Worm (Caenorhabditis elegans): ENCODE data around the gene btb-5.

btb-5 gene

ce11 chrIII:17558-17957 is 43.4 kb downstream of the btb-5 start:
- no peak for TF ChIP-seq ceh-82 (tag; optimal IDR thresholded peaks at IDR 0.05)
- no peak for TF ChIP-seq nhr-12 (tag; optimal IDR thresholded peaks at IDR 0.05)
- TF ChIP-seq nhr-6 (tag; optimal IDR thresholded peaks at IDR 0.05), result no peak
- no peak for TF ChIP-seq unc-62 (GFP tag; optimal IDR thresholded peaks at IDR 0.05)
- TF ChIP-seq nhr-129 (tag; optimal IDR thresholded peaks at IDR 0.05), result no peak
- no peak for TF ChIP-seq elt-1 (tag; optimal IDR thresholded peaks at IDR 0.05)
- TF ChIP-seq lin-39 (tag; optimal IDR thresholded peaks at IDR 0.05), result no peak
- no peak for TF ChIP-seq nhr-21 (tag; optimal IDR thresholded peaks at IDR 0.05)
- no peak for TF ChIP-seq sem-4 (tag; optimal IDR thresholded peaks at IDR 0.05)

ce11 chrIII:16797-17196 is 44.1 kb downstream of the btb-5 start:
- TF ChIP-seq nhr-237 (tag; optimal IDR thresholded peaks at IDR 0.05), result no peak
- no peak for TF ChIP-seq F13H6.1 (tag; optimal IDR thresholded peaks at IDR 0.05)
- TF ChIP-seq Y55F3AM.14 (GFP tag; optimal IDR thresholded peaks at IDR 0.05), result no peak

ce11 chrIII:15224-15822 is 45.6 kb downstream of the btb-5 start, which contains the start of gene H10E21.1:
H10E21.1 (plus strand) TSS chrIII:15772.
- peak; percentile 31 for TF ChIP-seq sma-3 (GFP tag; optimal IDR thresholded peaks at IDR 0.05)
- TF ChIP-seq sma-9 (GFP tag; optimal IDR thresholded peaks at IDR 0.05), result peak; percentile 17
- TF ChIP-seq sma-9 (tag; optimal IDR thresholded peaks at IDR 0.05), result no peak
- no peak for TF ChIP-seq elt-1 (tag; optimal IDR thresholded peaks at IDR 0.05)
- no peak for TF ChIP-seq snpc-4 (tag; optimal IDR thresholded peaks at IDR 0.05)
- no peak for TF ChIP-seq ztf-11 (tag; optimal IDR thresholded peaks at IDR 0.05)
- no peak for TF ChIP-seq nhr-6 (tag; optimal IDR thresholded peaks at IDR 0.05)
- peak; percentile 50 for TF ChIP-seq gmeb-1 (tag; optimal IDR thresholded peaks at IDR 0.05)
- TF ChIP-seq nhr-25 (tag; optimal IDR thresholded peaks at IDR 0.05), result peak; percentile 59
- peak; percentile 60 for TF ChIP-seq crh-2 (tag; optimal IDR thresholded peaks at IDR 0.05)
- no peak for TF ChIP-seq nhr-129 (tag; optimal IDR thresholded peaks at IDR 0.05)
- TF ChIP-seq fos-1 (tag; optimal IDR thresholded peaks at IDR 0.05), result peak; percentile 95

ce11 chrIII:14671-15070 is 46.3 kb downstream of the btb-5 start, which contains the start of gene nhr-80:
nhr-80 (minus strand) TSS chrIII:14869.
- no peak for TF ChIP-seq nhr-23 (tag; optimal IDR thresholded peaks at IDR 0.05)
- no peak for TF ChIP-seq nhr-129 (tag; optimal IDR thresholded peaks at IDR 0.05)
- TF ChIP-seq fos-1 (tag; optimal IDR thresholded peaks at IDR 0.05), result peak; percentile 78
- no peak for TF ChIP-seq ZK546.5 (tag; optimal IDR thresholded peaks at IDR 0.05)
- TF ChIP-seq ama-1 (optimal IDR thresholded peaks at IDR 0.05), result no peak
- no peak for TF ChIP-seq nhr-237 (tag; optimal IDR thresholded peaks at IDR 0.05)
- no peak for TF ChIP-seq lsy-2 (tag; optimal IDR thresholded peaks at IDR 0.05)
- no peak for TF ChIP-seq ztf-4 (tag; optimal IDR thresholded peaks at IDR 0.05)
- TF ChIP-seq ztf-11 (tag; optimal IDR thresholded peaks at IDR 0.05), result no peak
- no peak for TF ChIP-seq peb-1 (tag; optimal IDR thresholded peaks at IDR 0.05)
- TF ChIP-seq crh-2 (tag; optimal IDR thresholded peaks at IDR 0.05), result peak; percentile 67
- TF ChIP-seq nhr-10 (tag; optimal IDR thresholded peaks at IDR 0.05), result no peak
- TF ChIP-seq ceh-16 (tag; optimal IDR thresholded peaks at IDR 0.05), result no peak
- no peak for TF ChIP-seq gmeb-1 (tag; optimal IDR thresholded peaks at IDR 0.05)
- peak; percentile 63 for TF ChIP-seq sma-9 (GFP tag; optimal IDR thresholded peaks at IDR 0.05)
- no peak for TF ChIP-seq sma-9 (tag; optimal IDR thresholded peaks at IDR 0.05)
- no peak for TF ChIP-seq R02D3.7 (tag; optimal IDR thresholded peaks at IDR 0.05)
- TF ChIP-seq nhr-11 (tag; optimal IDR thresholded peaks at IDR 0.05), result no peak
- TF ChIP-seq snpc-4 (tag; optimal IDR thresholded peaks at IDR 0.05), result no peak
- TF ChIP-seq ceh-82 (tag; optimal IDR thresholded peaks at IDR 0.05), result no peak
- TF ChIP-seq dmd-4 (tag; optimal IDR thresholded peaks at IDR 0.05), result no peak
- no peak for TF ChIP-seq zag-1 (tag; optimal IDR thresholded peaks at IDR 0.05)
- peak; percentile 32 for TF ChIP-seq sma-3 (GFP tag; optimal IDR thresholded peaks at IDR 0.05)
- no peak for TF ChIP-seq C34F6.9 (tag; optimal IDR thresholded peaks at IDR 0.05)

ce11 chrIII:14175-14574 is 46.8 kb downstream of the btb-5 start:
- TF ChIP-seq mdl-1 (tag; optimal IDR thresholded peaks at IDR 0.05), result no peak
- no peak for TF ChIP-seq peb-1 (tag; optimal IDR thresholded peaks at IDR 0.05)
- TF ChIP-seq nhr-77 (tag; optimal IDR thresholded peaks at IDR 0.05), result no peak
- no peak for TF ChIP-seq sem-4 (tag; optimal IDR thresholded peaks at IDR 0.05)
- no peak for TF ChIP-seq unc-62 (GFP tag; optimal IDR thresholded peaks at IDR 0.05)
- no peak for TF ChIP-seq nhr-237 (tag; optimal IDR thresholded peaks at IDR 0.05)
- no peak for TF ChIP-seq ama-1 (optimal IDR thresholded peaks at IDR 0.05)
- TF ChIP-seq mab-5 (tag; optimal IDR thresholded peaks at IDR 0.05), result no peak
- TF ChIP-seq nhr-25 (tag; optimal IDR thresholded peaks at IDR 0.05), result no peak

Measured in whole organism, L2 larva.